Fruit fly (Drosophila melanogaster): ENCODE data around the gene Taf2.

Gene Taf2

dm6 chr3L:9888630-9889130, at the start of gene Taf2, which contains the start of gene CalpB:
Gene Taf2 (minus strand): TSS chr3L:9888683.
Gene CalpB (plus strand): TSS chr3L:9888762.
- TF ChIP-seq Dll (optimal IDR thresholded peaks at IDR 0.05): no peak
- TF ChIP-seq psq (optimal IDR thresholded peaks at IDR 0.05): no peak
- TF ChIP-seq EcR (GFP tag; optimal IDR thresholded peaks at IDR 0.05): no peak

- TF ChIP-seq CG8478 (optimal IDR thresholded peaks at IDR 0.05): no peak
- TF ChIP-seq psq (optimal IDR thresholded peaks at IDR 0.05): no peak
- TF ChIP-seq usp (GFP tag; optimal IDR thresholded peaks at IDR 0.05): no peak
- TF ChIP-seq pan (optimal IDR thresholded peaks at IDR 0.05): no peak
- no peak for TF ChIP-seq Dll (optimal IDR thresholded peaks at IDR 0.05)
- TF ChIP-seq EcR (GFP tag; optimal IDR thresholded peaks at IDR 0.05): no peak
Observed at dm6 chr3L:9927169-9927568, 38.7 kb upstream of the Taf2 start.

- TF ChIP-seq EcR (GFP tag; optimal IDR thresholded peaks at IDR 0.05): no peak
- TF ChIP-seq pan (optimal IDR thresholded peaks at IDR 0.05): no peak
- TF ChIP-seq Dll (optimal IDR thresholded peaks at IDR 0.05): no peak
- TF ChIP-seq psq (optimal IDR thresholded peaks at IDR 0.05): no peak
- TF ChIP-seq usp (GFP tag; optimal IDR thresholded peaks at IDR 0.05): no peak
- no peak for TF ChIP-seq CG8478 (optimal IDR thresholded peaks at IDR 0.05)
Observed at dm6 chr3L:9907719-9908170, 19.3 kb upstream of the Taf2 start, which contains the start of gene bma. Gene bma (plus strand): TSS chr3L:9908120.

- TF ChIP-seq EcR (GFP tag; optimal IDR thresholded peaks at IDR 0.05) (no peak), CG8478 (optimal IDR thresholded peaks at IDR 0.05) (no peak), psq (optimal IDR thresholded peaks at IDR 0.05) (no peak)
Observed at dm6 chr3L:9904988-9905387, 16.5 kb upstream of the Taf2 start.

- no peak for TF ChIP-seq psq (optimal IDR thresholded peaks at IDR 0.05)
- no peak for TF ChIP-seq EcR (GFP tag; optimal IDR thresholded peaks at IDR 0.05)
- no peak for TF ChIP-seq pan (optimal IDR thresholded peaks at IDR 0.05)
Observed at dm6 chr3L:9899046-9899659, 10.7 kb upstream of the Taf2 start, which contains the start of gene nudE. Gene nudE (plus strand): TSS chr3L:9899241.

- TF ChIP-seq CG8478 (optimal IDR thresholded peaks at IDR 0.05): no peak
- no peak for TF ChIP-seq Dll (optimal IDR thresholded peaks at IDR 0.05)
- no peak for TF ChIP-seq usp (GFP tag; optimal IDR thresholded peaks at IDR 0.05)
- no peak for TF ChIP-seq psq (optimal IDR thresholded peaks at IDR 0.05)
- no peak for TF ChIP-seq pan (optimal IDR thresholded peaks at IDR 0.05)
- TF ChIP-seq EcR (GFP tag; optimal IDR thresholded peaks at IDR 0.05): no peak
Observed at dm6 chr3L:9898355-9898754, 9.9 kb upstream of the Taf2 start, which contains the start of the genes CG6707 and CG46387. Gene CG6707 (minus strand): TSS chr3L:9898575. Gene CG46387 (plus strand): TSS chr3L:9898626.

- no peak for TF ChIP-seq Dll (optimal IDR thresholded peaks at IDR 0.05)
- no peak for TF ChIP-seq psq (optimal IDR thresholded peaks at IDR 0.05)
- no peak for TF ChIP-seq pan (optimal IDR thresholded peaks at IDR 0.05)
- TF ChIP-seq EcR (GFP tag; optimal IDR thresholded peaks at IDR 0.05): no peak
- no peak for TF ChIP-seq usp (GFP tag; optimal IDR thresholded peaks at IDR 0.05)
- no peak for TF ChIP-seq CG8478 (optimal IDR thresholded peaks at IDR 0.05)
Observed at dm6 chr3L:9897164-9897783, 8.8 kb upstream of the Taf2 start.

- no peak for TF ChIP-seq usp (GFP tag; optimal IDR thresholded peaks at IDR 0.05)
- TF ChIP-seq EcR (GFP tag; optimal IDR thresholded peaks at IDR 0.05): no peak
- TF ChIP-seq CG8478 (optimal IDR thresholded peaks at IDR 0.05): no peak
- TF ChIP-seq Dll (optimal IDR thresholded peaks at IDR 0.05): no peak
- TF ChIP-seq psq (optimal IDR thresholded peaks at IDR 0.05): no peak
- TF ChIP-seq pan (optimal IDR thresholded peaks at IDR 0.05): no peak
Observed at dm6 chr3L:9894643-9895042, 6.2 kb upstream of the Taf2 start, which contains the start of the genes CG6709 and Hez. Gene CG6709 (minus strand): TSS chr3L:9894743. Gene Hez (minus strand): TSS chr3L:9894743.

dm6 chr3L:9893983-9894382, 5.5 kb upstream of the Taf2 start:
- TF ChIP-seq pan (optimal IDR thresholded peaks at IDR 0.05) (no peak), EcR (GFP tag; optimal IDR thresholded peaks at IDR 0.05) (no peak), CG8478 (optimal IDR thresholded peaks at IDR 0.05) (no peak), usp (GFP tag; optimal IDR thresholded peaks at IDR 0.05) (no peak), psq (optimal IDR thresholded peaks at IDR 0.05) (no peak), Dll (optimal IDR thresholded peaks at IDR 0.05) (no peak)

- TF ChIP-seq psq (optimal IDR thresholded peaks at IDR 0.05): no peak
- no peak for TF ChIP-seq EcR (GFP tag; optimal IDR thresholded peaks at IDR 0.05)
- no peak for TF ChIP-seq Dll (optimal IDR thresholded peaks at IDR 0.05)
- no peak for TF ChIP-seq usp (GFP tag; optimal IDR thresholded peaks at IDR 0.05)
- no peak for TF ChIP-seq pan (optimal IDR thresholded peaks at IDR 0.05)
- TF ChIP-seq CG8478 (optimal IDR thresholded peaks at IDR 0.05): no peak
Observed at dm6 chr3L:9878685-9879084, 9.8 kb downstream of the Taf2 start, which contains the start of gene CG34382. Gene CG34382 (plus strand): TSS chr3L:9878985.

dm6 chr3L:9872035-9872434, 16.4 kb downstream of the Taf2 start:
- no peak for TF ChIP-seq usp (GFP tag; optimal IDR thresholded peaks at IDR 0.05)

dm6 chr3L:9865053-9865442, 23.4 kb downstream of the Taf2 start:
- TF ChIP-seq EcR (GFP tag; optimal IDR thresholded peaks at IDR 0.05): no peak
- no peak for TF ChIP-seq Dll (optimal IDR thresholded peaks at IDR 0.05)
- no peak for TF ChIP-seq pan (optimal IDR thresholded peaks at IDR 0.05)
